Fruit fly (Drosophila melanogaster) whole organism, adult: ENCODE measurements around the gene CG31793.
A peak's percentile ranks its signal among the peaks of the same experiment; 100 is the strongest.

ENCODE experiments used
- CG11617 ChIP-seq: fragments of 200-800 bp; sonication (Bioruptor generic); optimal IDR thresholded peaks from 2 replicates; lab custom pipeline; 2017; ENCODE audit warnings: mild to moderate bottlenecking, missing biosample characterization, missing genetic modification reagents, missing genetic modification characterization
- CG12768 ChIP-seq: fragments of 200-800 bp; sonication (Bioruptor generic); optimal IDR thresholded peaks from 2 replicates; lab custom pipeline; 2017; ENCODE audit warnings: missing biosample characterization, missing genetic modification characterization, mild to moderate bottlenecking, moderate library complexity, missing genetic modification reagents
- CG14711 ChIP-seq: fragments of 200-800 bp; sonication (Bioruptor generic); optimal IDR thresholded peaks from 2 replicates; lab custom pipeline; 2018; ENCODE audit warnings: missing biosample characterization, mild to moderate bottlenecking, missing genetic modification characterization, moderate library complexity
- CG1620 ChIP-seq: fragments of 200-800 bp; sonication (Bioruptor generic); optimal IDR thresholded peaks from 2 replicates; lab custom pipeline; 2016; ENCODE audit warnings: missing biosample characterization, missing genetic modification characterization
- CG33017 ChIP-seq: fragments of 200-800 bp; sonication (Bioruptor generic); optimal IDR thresholded peaks from 2 replicates; lab custom pipeline; 2018; ENCODE audit warnings: missing biosample characterization, mild to moderate bottlenecking, missing genetic modification characterization, moderate library complexity
- CG5204 ChIP-seq: fragments of 200-800 bp; sonication (Bioruptor generic); optimal IDR thresholded peaks from 2 replicates; lab custom pipeline; 2016; ENCODE audit warnings: missing biosample characterization, missing genetic modification characterization
- CG7045 ChIP-seq: fragments of 200-800 bp; sonication (Bioruptor generic); optimal IDR thresholded peaks from 2 replicates; lab custom pipeline; 2017; ENCODE audit warnings: missing biosample characterization, mild to moderate bottlenecking, missing genetic modification characterization
- CG7101 ChIP-seq: fragments of 200-800 bp; sonication (Bioruptor generic); optimal IDR thresholded peaks from 2 replicates; lab custom pipeline; 2018; ENCODE audit warnings: missing biosample characterization, mild to moderate bottlenecking, missing genetic modification characterization, moderate library complexity
- Clk ChIP-seq: fragments of 200-800 bp; sonication (Bioruptor generic); optimal IDR thresholded peaks from 2 replicates; lab custom pipeline; 2017; ENCODE audit warnings: missing biosample characterization, missing genetic modification characterization
- Crg-1 ChIP-seq: fragments of 200-800 bp; sonication (Bioruptor generic); optimal IDR thresholded peaks from 2 replicates; lab custom pipeline; 2016; ENCODE audit warnings: missing biosample characterization, missing genetic modification characterization
- Hr96 ChIP-seq: fragments of 200-800 bp; sonication (Bioruptor generic); optimal IDR thresholded peaks from 2 replicates; lab custom pipeline; 2016; ENCODE audit warnings: missing biosample characterization, missing genetic modification characterization
- Mnt ChIP-seq: fragments of 200-800 bp; sonication (Bioruptor generic); optimal IDR thresholded peaks from 2 replicates; lab custom pipeline; 2016; ENCODE audit warnings: missing biosample characterization, mild to moderate bottlenecking, missing genetic modification characterization
- bab1 ChIP-seq: fragments of 200-800 bp; sonication (Bioruptor generic); optimal IDR thresholded peaks from 3 replicates; lab custom pipeline; 2019; ENCODE audit warnings: missing biosample characterization, mild to moderate bottlenecking, missing genetic modification characterization, moderate library complexity
- cic ChIP-seq: fragments of 200-800 bp; sonication (Bioruptor generic); optimal IDR thresholded peaks from 2 replicates; lab custom pipeline; 2017; ENCODE audit warnings: missing biosample characterization, mild to moderate bottlenecking, missing genetic modification characterization, moderate library complexity
- cnc ChIP-seq, 2 experiments: fragments of >200 bp; optimal IDR thresholded peaks; 2 replicates each; lab custom pipeline; 2017
- kay ChIP-seq: fragments of 200-800 bp; sonication (Bioruptor generic); peaks from one replicate; lab custom pipeline; 2016; ENCODE audit warnings: missing biosample characterization, missing genetic modification characterization, borderline replicate concordance
- ovo ChIP-seq: fragments of 200-800 bp; sonication (Bioruptor generic); optimal IDR thresholded peaks from 2 replicates; lab custom pipeline; 2016; ENCODE audit warnings: missing biosample characterization, missing genetic modification characterization
- pad ChIP-seq: fragments of 200-800 bp; sonication (Bioruptor generic); optimal IDR thresholded peaks from 3 replicates; lab custom pipeline; 2017; ENCODE audit warnings: missing biosample characterization, missing genetic modification characterization, mild to moderate bottlenecking, moderate library complexity, missing genetic modification reagents
- tj ChIP-seq: fragments of 200-800 bp; sonication (Bioruptor generic); optimal IDR thresholded peaks from 3 replicates; lab custom pipeline; 2017; ENCODE audit warnings: missing biosample characterization, mild to moderate bottlenecking, missing genetic modification characterization, moderate library complexity
- toe ChIP-seq: fragments of 200-800 bp; sonication (Bioruptor generic); optimal IDR thresholded peaks from 2 replicates; lab custom pipeline; 2016; ENCODE audit warnings: missing biosample characterization, missing genetic modification characterization

CG31793 gene

DNA sequence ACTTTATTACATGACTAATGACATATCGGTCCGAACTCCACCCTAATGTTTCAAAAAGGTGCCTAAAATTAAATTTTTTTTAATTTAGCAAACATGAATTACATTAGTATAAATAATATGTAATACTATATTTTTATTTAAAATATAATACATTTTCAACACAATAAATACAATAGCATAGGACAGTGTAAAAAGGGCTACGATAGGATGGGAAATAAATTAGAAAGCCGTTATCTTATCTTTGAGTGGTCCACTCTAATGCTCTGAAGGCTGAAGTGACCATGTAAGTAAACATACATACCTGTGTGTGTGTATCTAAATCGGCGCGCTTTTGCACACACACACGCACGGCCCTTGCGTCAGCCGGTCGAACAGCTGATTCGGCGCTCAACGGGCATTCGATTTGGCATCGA, at the start of gene CG31793:
Gene CG31793 (plus strand): TSS at position 409 of the 413 bp plus-strand sequence.
- no peak for TF ChIP-seq Hr96 (GFP tag; lab: Kevin White, UChicago)
- TF ChIP-seq bab1 (GFP tag; lab: Kevin White, UChicago): peak; percentile 84
- TF ChIP-seq CG7045 (GFP tag; lab: Kevin White, UChicago): peak; percentile 47
- TF ChIP-seq CG11617 (GFP tag; lab: Kevin White, UChicago): peak; percentile 79
- TF ChIP-seq cnc (optimal IDR thresholded peaks at IDR 0.05; lab: Kevin White, UChicago): no peak
- peak; percentile 23 for TF ChIP-seq pad (GFP tag; lab: Kevin White, UChicago)
- no peak for TF ChIP-seq CG1620
- peak; percentile 68 for TF ChIP-seq CG14711 (tag; lab: Kevin White, UChicago)
- no peak for TF ChIP-seq tj (GFP tag; lab: Kevin White, UChicago)
- peak; percentile 18 for TF ChIP-seq toe
- peak; percentile 89 for TF ChIP-seq cic
- TF ChIP-seq ovo (GFP tag; lab: Kevin White, UChicago): peak; percentile 61
- TF ChIP-seq Crg-1: peak; percentile 55
- no peak for TF ChIP-seq kay (GFP tag; lab: Kevin White, UChicago)
- peak; percentile 56 for TF ChIP-seq CG33017 (tag; lab: Kevin White, UChicago)
- peak; percentile 85 for TF ChIP-seq CG7101
- no peak for TF ChIP-seq Clk
- TF ChIP-seq CG12768 (GFP tag; lab: Kevin White, UChicago): no peak
- TF ChIP-seq CG5204 (GFP tag; lab: Kevin White, UChicago): peak; percentile 12
- TF ChIP-seq Mnt (GFP tag; lab: Kevin White, UChicago): no peak

- TF ChIP-seq pad (GFP tag; lab: Kevin White, UChicago) (no peak), bab1 (GFP tag; lab: Kevin White, UChicago) (no peak), cnc (optimal IDR thresholded peaks at IDR 0.05; lab: Kevin White, UChicago) (no peak), kay (GFP tag; lab: Kevin White, UChicago) (no peak), CG11617 (GFP tag; lab: Kevin White, UChicago) (peak; percentile 49), CG1620 (no peak), CG7101 (peak; percentile 28), toe (no peak), CG5204 (GFP tag; lab: Kevin White, UChicago) (no peak), Crg-1 (no peak), Clk (no peak), ovo (GFP tag; lab: Kevin White, UChicago) (no peak), cic (no peak), tj (GFP tag; lab: Kevin White, UChicago) (no peak), CG7045 (GFP tag; lab: Kevin White, UChicago) (peak; percentile 15), Mnt (GFP tag; lab: Kevin White, UChicago) (no peak), Hr96 (GFP tag; lab: Kevin White, UChicago) (no peak), CG14711 (tag; lab: Kevin White, UChicago) (peak; percentile 33), CG33017 (tag; lab: Kevin White, UChicago) (no peak), CG12768 (GFP tag; lab: Kevin White, UChicago) (no peak)
These were observed 49.5 kb upstream of the CG31793 start for dm6 chr2L:18953512-18954254.

- TF ChIP-seq kay (GFP tag; lab: Kevin White, UChicago) (peak; percentile 92), CG7101 (no peak), CG12768 (GFP tag; lab: Kevin White, UChicago) (peak; percentile 41), toe (no peak), pad (GFP tag; lab: Kevin White, UChicago) (no peak), CG11617 (GFP tag; lab: Kevin White, UChicago) (no peak), cnc (optimal IDR thresholded peaks at IDR 0.05; lab: Kevin White, UChicago) (no peak), cic (peak; percentile 85), tj (GFP tag; lab: Kevin White, UChicago) (peak; percentile 40), CG5204 (GFP tag; lab: Kevin White, UChicago) (no peak), Hr96 (GFP tag; lab: Kevin White, UChicago) (no peak), Clk (peak; percentile 5), Mnt (GFP tag; lab: Kevin White, UChicago) (peak; percentile 67), CG33017 (tag; lab: Kevin White, UChicago) (peak; percentile 37), CG7045 (GFP tag; lab: Kevin White, UChicago) (no peak)
These were observed 48.9 kb upstream of the CG31793 start, which contains the start of gene CG10621 for dm6 chr2L:18954255-18954715. CG10621 (minus strand) TSS chr2L:18954431.

dm6 chr2L:18955666-18956065, 47.5 kb upstream of the CG31793 start:
- TF ChIP-seq CG12768 (GFP tag; lab: Kevin White, UChicago) (peak; percentile 3), CG14711 (tag; lab: Kevin White, UChicago) (no peak), CG7101 (no peak), cic (peak; percentile 47)

- TF ChIP-seq cic: peak; percentile 84
- TF ChIP-seq CG7101: peak; percentile 92
- peak; percentile 15 for TF ChIP-seq ovo (GFP tag; lab: Kevin White, UChicago)
- peak; percentile 89 for TF ChIP-seq CG11617 (GFP tag; lab: Kevin White, UChicago)
- TF ChIP-seq kay (GFP tag; lab: Kevin White, UChicago): peak; percentile 95
- TF ChIP-seq CG7045 (GFP tag; lab: Kevin White, UChicago): peak; percentile 81
- TF ChIP-seq Crg-1: peak; percentile 18
- no peak for TF ChIP-seq Hr96 (GFP tag; lab: Kevin White, UChicago)
- TF ChIP-seq tj (GFP tag; lab: Kevin White, UChicago): peak; percentile 100
- TF ChIP-seq CG14711 (tag; lab: Kevin White, UChicago): peak; percentile 91
- TF ChIP-seq CG5204 (GFP tag; lab: Kevin White, UChicago): no peak
- TF ChIP-seq cnc (optimal IDR thresholded peaks at IDR 0.05; lab: Kevin White, UChicago): no peak
- TF ChIP-seq toe: no peak
- peak; percentile 91 for TF ChIP-seq bab1 (GFP tag; lab: Kevin White, UChicago)
- no peak for TF ChIP-seq CG1620
- peak; percentile 91 for TF ChIP-seq CG33017 (tag; lab: Kevin White, UChicago)
- peak; percentile 71 for TF ChIP-seq pad (GFP tag; lab: Kevin White, UChicago)
- peak; percentile 74 for TF ChIP-seq CG12768 (GFP tag; lab: Kevin White, UChicago)
- peak; percentile 68 for TF ChIP-seq Mnt (GFP tag; lab: Kevin White, UChicago)
- TF ChIP-seq Clk: peak; percentile 56
These were observed 46.0 kb upstream of the CG31793 start, which contains the start of gene Bhmt for dm6 chr2L:18957142-18957674. Bhmt (minus strand) TSS chr2L:18957311.
